Worm (Caenorhabditis elegans) whole organism, L3 larva: ENCODE results near the gene npr-20.

ENCODE experiments used
- R02D3.7 ChIP-seq: fragments of 150-350 bp; optimal IDR thresholded peaks from 2 replicates; lab custom pipeline; 2014; ENCODE audit warnings: missing biosample characterization, missing genetic modification characterization
- aly-2 ChIP-seq: fragments of 150-350 bp; optimal IDR thresholded peaks from 2 replicates; lab custom pipeline; 2014; ENCODE audit warnings: missing biosample characterization, missing genetic modification characterization
- mdl-1 ChIP-seq: fragments of 150-350 bp; optimal IDR thresholded peaks from 2 replicates; lab custom pipeline; 2014; ENCODE audit warnings: missing biosample characterization, missing genetic modification characterization
- nhr-12 ChIP-seq: fragments of 150-350 bp; optimal IDR thresholded peaks from 2 replicates; lab custom pipeline; 2014; ENCODE audit warnings: missing biosample characterization, missing genetic modification characterization
- nhr-237 ChIP-seq: fragments of 150-350 bp; optimal IDR thresholded peaks from 2 replicates; lab custom pipeline; 2014; ENCODE audit warnings: missing biosample characterization, missing genetic modification characterization
- nhr-43 ChIP-seq: sonication (generic microtip); optimal IDR thresholded peaks from 2 replicates; lab custom pipeline; 2016; ENCODE audit warnings: mild to moderate bottlenecking, missing genetic modification characterization, missing compliant biosample characterization; ENCODE audit not compliant: poor library complexity, severe bottlenecking
- nhr-76 ChIP-seq: fragments of 150-350 bp; sonication (generic microtip); optimal IDR thresholded peaks from 5 replicates; lab custom pipeline; 2014; ENCODE audit warnings: missing biosample characterization, missing genetic modification characterization
- pha-4 ChIP-seq: fragments of 150-350 bp; optimal IDR thresholded peaks from 2 replicates; lab custom pipeline; 2014; ENCODE audit warnings: missing biosample characterization, missing genetic modification reagents, missing genetic modification characterization
- unc-39 ChIP-seq: sonication (generic microtip); optimal IDR thresholded peaks from 4 replicates; lab custom pipeline; 2017; ENCODE audit warnings: missing biosample characterization, missing genetic modification characterization
- unc-62 ChIP-seq: fragments of 150-350 bp; sonication (generic microtip); optimal IDR thresholded peaks from 4 replicates; lab custom pipeline; 2014; ENCODE audit warnings: missing biosample characterization, missing genetic modification reagents, missing genetic modification characterization
- ztf-11 ChIP-seq: fragments of 150-350 bp; optimal IDR thresholded peaks from 2 replicates; lab custom pipeline; 2014; ENCODE audit warnings: missing biosample characterization, missing genetic modification characterization
- ztf-4 ChIP-seq: fragments of 150-350 bp; optimal IDR thresholded peaks from 2 replicates; lab custom pipeline; 2014; ENCODE audit warnings: missing biosample characterization, missing genetic modification characterization

DNA sequence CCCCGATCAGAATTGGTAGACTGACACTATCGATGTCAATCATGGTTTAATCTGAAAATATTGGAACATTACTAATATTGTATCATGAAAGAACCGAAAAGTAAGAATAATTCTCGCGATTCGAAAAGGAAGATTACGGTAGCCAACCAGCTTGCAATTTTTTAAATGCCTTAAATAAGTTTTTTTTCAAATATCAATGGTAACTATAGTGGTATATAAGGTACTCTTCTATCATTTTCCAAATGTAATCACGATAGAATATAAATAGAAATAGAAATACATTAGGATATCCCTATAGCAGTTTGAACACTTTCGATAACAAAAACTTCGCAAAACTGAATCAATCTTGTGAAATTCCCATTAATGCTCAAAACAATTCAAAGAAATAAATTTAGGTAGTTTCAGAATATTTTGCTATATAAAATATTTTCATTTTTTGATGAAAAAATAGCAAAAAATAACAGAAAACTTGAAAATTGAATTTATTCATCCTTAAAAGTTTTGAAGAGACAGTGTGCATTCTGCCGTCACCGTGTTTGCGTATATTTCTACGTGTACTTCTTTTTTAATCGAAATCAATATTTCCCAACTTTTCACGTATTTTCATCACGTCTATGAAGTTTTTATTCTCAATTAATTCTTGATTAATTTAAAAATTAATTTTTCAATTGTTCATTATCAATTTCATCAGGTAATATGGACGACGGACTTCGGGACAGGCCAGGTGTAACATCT lies 54.1 kb downstream of the npr-20 start, which contains the start of the genes F46C5.9 and rer-1:
- TF ChIP-seq ztf-11 (tag; lab: Kevin White, UChicago) (no peak), aly-2 (tag; lab: Kevin White, UChicago) (no peak), nhr-43 (tag; lab: Kevin White, UChicago) (no peak), nhr-76 (tag; lab: Kevin White, UChicago) (no peak), nhr-12 (tag; lab: Kevin White, UChicago) (no peak), ztf-4 (tag; lab: Kevin White, UChicago) (no peak), R02D3.7 (tag; lab: Kevin White, UChicago) (no peak), nhr-237 (tag; lab: Kevin White, UChicago) (no peak), unc-62 (GFP tag; lab: Kevin White, UChicago) (no peak), mdl-1 (tag; lab: Kevin White, UChicago) (no peak), unc-39 (tag; lab: Kevin White, UChicago) (no peak), pha-4 (tag; lab: Kevin White, UChicago) (peak; percentile 66)
